Fruit fly (Drosophila melanogaster) whole organism, embryonic: Measurements from ENCODE around the gene RhoGAP18B.

Experiments
- Bdp1 ChIP-seq: fragments of 200-800 bp; sonication (Bioruptor generic); optimal IDR thresholded peaks from 3 replicates; lab custom pipeline; 2016; ENCODE audit warnings: missing biosample characterization, missing genetic modification characterization
- CG10543 ChIP-seq: fragments of 200-800 bp; sonication (Bioruptor generic); optimal IDR thresholded peaks from 3 replicates; lab custom pipeline; 2017; ENCODE audit warnings: missing biosample characterization, mild to moderate bottlenecking, missing genetic modification characterization, moderate library complexity
- CG11504 ChIP-seq: fragments of 200-800 bp; sonication (Bioruptor generic); optimal IDR thresholded peaks from 3 replicates; lab custom pipeline; 2019; ENCODE audit warnings: missing biosample characterization, mild to moderate bottlenecking, missing genetic modification characterization, moderate library complexity
- CG17328 ChIP-seq: fragments of 200-800 bp; sonication (Bioruptor generic); IDR thresholded peaks from 2 replicates; pipeline ENCODE4 v1.3.6; 2022; ENCODE audit warnings: missing biosample characterization, missing genetic modification characterization
- CG17361 ChIP-seq: fragments of 200-800 bp; sonication (Bioruptor generic); IDR thresholded peaks from 3 replicates; pipeline ENCODE4 v1.3.6; 2022; ENCODE audit warnings: missing biosample characterization, missing genetic modification characterization
- CG31441 ChIP-seq: fragments of 200-800 bp; sonication (Bioruptor generic); IDR thresholded peaks from 2 replicates; pipeline ENCODE4 v1.3.6; 2022; ENCODE audit warnings: missing biosample characterization, missing genetic modification characterization
- CG4707 ChIP-seq: fragments of 200-800 bp; sonication (Bioruptor generic); optimal IDR thresholded peaks from 2 replicates; lab custom pipeline; 2018; ENCODE audit warnings: missing biosample characterization, mild to moderate bottlenecking, missing genetic modification characterization, moderate library complexity
- CG7556 ChIP-seq: fragments of 200-800 bp; sonication (Bioruptor generic); optimal IDR thresholded peaks from 2 replicates; lab custom pipeline; 2017; ENCODE audit warnings: missing biosample characterization, mild to moderate bottlenecking, missing genetic modification characterization
- CG7839 ChIP-seq: fragments of 200-800 bp; sonication (Bioruptor generic); optimal IDR thresholded peaks from 3 replicates; lab custom pipeline; 2018; ENCODE audit warnings: missing biosample characterization, mild to moderate bottlenecking, missing genetic modification characterization, moderate library complexity
- CkIIα-i1 ChIP-seq: fragments of 200-800 bp; sonication (Bioruptor generic); IDR thresholded peaks from 2 replicates; pipeline ENCODE4 v1.3.6; 2022; ENCODE audit warnings: missing biosample characterization, missing genetic modification characterization
- CoRest ChIP-seq: fragments of 200-800 bp; sonication (Bioruptor generic); optimal IDR thresholded peaks from 3 replicates; lab custom pipeline; 2018; ENCODE audit warnings: missing biosample characterization, mild to moderate bottlenecking, missing genetic modification characterization, moderate library complexity
- Hr39 ChIP-seq: fragments of >200 bp; optimal IDR thresholded peaks from 2 replicates; lab custom pipeline; 2017
- Hr78 ChIP-seq, 2 experiments: fragments of 200-800 bp in 1 of 2; fragments of >200 bp in 1 of 2; sonication (Bioruptor generic) in 1 of 2; optimal IDR thresholded peaks; 2 replicates each; lab custom pipeline; 2017 to 2019; ENCODE audit warnings: missing biosample characterization in 2 of 2, missing genetic modification characterization in 2 of 2, mild to moderate bottlenecking in 1 of 2, moderate library complexity in 1 of 2
- Med ChIP-seq: fragments of 200-800 bp; sonication (Bioruptor generic); peaks from one replicate; lab custom pipeline; 2016; ENCODE audit warnings: missing biosample characterization, missing genetic modification characterization, mild to moderate bottlenecking, inconsistent platforms, moderate library complexity
- Oli ChIP-seq: fragments of 200-800 bp; sonication (Bioruptor generic); optimal IDR thresholded peaks from 2 replicates; lab custom pipeline; 2018; ENCODE audit warnings: missing biosample characterization, mild to moderate bottlenecking, missing genetic modification characterization, moderate library complexity
- Spps ChIP-seq: fragments of 200-800 bp; sonication (Bioruptor generic); optimal IDR thresholded peaks from 2 replicates; lab custom pipeline; 2018; ENCODE audit warnings: missing biosample characterization, mild to moderate bottlenecking, missing genetic modification characterization
- Sry-δ ChIP-seq: fragments of 200-800 bp; sonication (Bioruptor generic); optimal IDR thresholded peaks from 2 replicates; lab custom pipeline; 2016; ENCODE audit warnings: missing biosample characterization, missing genetic modification characterization
- Xbp1 ChIP-seq: fragments of 200-800 bp; sonication (Bioruptor generic); optimal IDR thresholded peaks from 3 replicates; lab custom pipeline; 2016; ENCODE audit warnings: missing biosample characterization, mild to moderate bottlenecking, missing genetic modification characterization
- YL-1 ChIP-seq: fragments of 200-800 bp; sonication (Bioruptor generic); optimal IDR thresholded peaks from 3 replicates; lab custom pipeline; 2017; ENCODE audit warnings: missing biosample characterization, mild to moderate bottlenecking, missing genetic modification characterization
- ab ChIP-seq: fragments of 200-800 bp; sonication (Bioruptor generic); optimal IDR thresholded peaks from 2 replicates; lab custom pipeline; 2016; ENCODE audit warnings: missing biosample characterization, missing genetic modification characterization
- bbx ChIP-seq: fragments of 200-800 bp; sonication (Bioruptor generic); IDR thresholded peaks from 2 replicates; pipeline ENCODE4 v1.3.6; 2022; ENCODE audit warnings: missing biosample characterization, missing genetic modification characterization; ENCODE audit not compliant: partially characterized antibody
- br ChIP-seq: fragments of >200 bp; optimal IDR thresholded peaks from 2 replicates; lab custom pipeline; 2017
- cg ChIP-seq: fragments of 200-800 bp; sonication (Bioruptor generic); optimal IDR thresholded peaks from 3 replicates; lab custom pipeline; 2019; ENCODE audit warnings: missing biosample characterization, mild to moderate bottlenecking, missing genetic modification characterization, moderate library complexity
- chinmo ChIP-seq: fragments of 200-800 bp; sonication (Bioruptor generic); IDR thresholded peaks from 4 replicates; pipeline ENCODE4 v1.3.6; 2022; ENCODE audit warnings: missing biosample characterization, missing genetic modification characterization; ENCODE audit not compliant: partially characterized antibody
- corto ChIP-seq: fragments of 200-800 bp; sonication (Bioruptor generic); optimal IDR thresholded peaks from 2 replicates; lab custom pipeline; 2016; ENCODE audit warnings: missing biosample characterization, mild to moderate bottlenecking, missing genetic modification characterization, moderate library complexity
- crc ChIP-seq: fragments of 200-800 bp; sonication (Bioruptor generic); optimal IDR thresholded peaks from 2 replicates; lab custom pipeline; 2016; ENCODE audit warnings: missing biosample characterization, missing genetic modification characterization
- cwo ChIP-seq: fragments of 200-800 bp; sonication (Bioruptor generic); optimal IDR thresholded peaks from 3 replicates; lab custom pipeline; 2017; ENCODE audit warnings: missing biosample characterization, missing genetic modification characterization, mild to moderate bottlenecking, moderate library complexity, missing genetic modification reagents
- dmrt99B ChIP-seq: fragments of 200-800 bp; sonication (Bioruptor generic); optimal IDR thresholded peaks from 2 replicates; lab custom pipeline; 2018; ENCODE audit warnings: missing biosample characterization, mild to moderate bottlenecking, missing genetic modification characterization, moderate library complexity
- eve ChIP-seq, 2 experiments: fragments of >200 bp; optimal IDR thresholded peaks; 2 replicates each; lab custom pipeline; 2017; ENCODE audit warnings: missing biosample characterization in 2 of 2, missing genetic modification characterization in 2 of 2
- grau ChIP-seq: fragments of 200-800 bp; optimal IDR thresholded peaks from 3 replicates; lab custom pipeline; 2019; ENCODE audit warnings: missing biosample characterization, mild to moderate bottlenecking, missing genetic modification characterization, moderate library complexity
- lola ChIP-seq, 3 experiments: fragments of >200 bp in 2 of 3; fragments of 200-800 bp in 1 of 3; sonication (Bioruptor generic) in 1 of 3; optimal IDR thresholded peaks; 2 replicates each; lab custom pipeline; 2017 to 2019; ENCODE audit warnings: missing biosample characterization in 3 of 3, missing genetic modification characterization in 3 of 3, mild to moderate bottlenecking in 1 of 3, moderate library complexity in 1 of 3
- phol ChIP-seq: fragments of 200-800 bp; sonication (Bioruptor generic); optimal IDR thresholded peaks from 3 replicates; lab custom pipeline; 2018; ENCODE audit warnings: missing biosample characterization, mild to moderate bottlenecking, missing genetic modification characterization, moderate library complexity
- pros ChIP-seq: fragments of 200-800 bp; sonication (Bioruptor generic); optimal IDR thresholded peaks from 3 replicates; lab custom pipeline; 2019; ENCODE audit warnings: missing biosample characterization, mild to moderate bottlenecking, missing genetic modification characterization, moderate library complexity
- ranshi ChIP-seq: fragments of 200-800 bp; sonication (Bioruptor generic); IDR thresholded peaks from 2 replicates; pipeline ENCODE4 v1.3.6; 2022; ENCODE audit warnings: missing biosample characterization, missing genetic modification characterization
- row ChIP-seq: fragments of 200-800 bp; sonication (Bioruptor generic); IDR thresholded peaks from 3 replicates; pipeline ENCODE4 v1.3.6; 2022; ENCODE audit warnings: missing biosample characterization, missing genetic modification characterization
- tna ChIP-seq: fragments of 200-800 bp; sonication (Bioruptor generic); IDR thresholded peaks from 2 replicates; pipeline ENCODE4 v1.3.6; 2022; ENCODE audit warnings: missing biosample characterization, missing genetic modification characterization; ENCODE audit not compliant: partially characterized antibody
- trem ChIP-seq: fragments of 200-800 bp; optimal IDR thresholded peaks from 3 replicates; lab custom pipeline; 2019; ENCODE audit warnings: missing biosample characterization, mild to moderate bottlenecking, missing genetic modification characterization, moderate library complexity
- ttk ChIP-seq: fragments of 200-800 bp; sonication (Bioruptor generic); IDR thresholded peaks from 2 replicates; pipeline ENCODE4 v2.1.2; 2022; ENCODE audit warnings: missing biosample characterization, missing genetic modification characterization
- twi ChIP-seq: fragments of 200-800 bp; optimal IDR thresholded peaks from 2 replicates; lab custom pipeline; 2019; ENCODE audit warnings: missing biosample characterization, mild to moderate bottlenecking, missing genetic modification characterization, moderate library complexity
- vnd ChIP-seq: fragments of 200-800 bp; sonication (Bioruptor generic); IDR thresholded peaks from 3 replicates; pipeline ENCODE4 v1.3.6; 2022; ENCODE audit warnings: missing biosample characterization, missing genetic modification characterization; ENCODE audit not compliant: partially characterized antibody
- zen ChIP-seq: fragments of 200-800 bp; sonication (Bioruptor generic); optimal IDR thresholded peaks from 3 replicates; lab custom pipeline; 2018; ENCODE audit warnings: missing biosample characterization, mild to moderate bottlenecking, missing genetic modification characterization, moderate library complexity

RhoGAP18B gene

DNA sequence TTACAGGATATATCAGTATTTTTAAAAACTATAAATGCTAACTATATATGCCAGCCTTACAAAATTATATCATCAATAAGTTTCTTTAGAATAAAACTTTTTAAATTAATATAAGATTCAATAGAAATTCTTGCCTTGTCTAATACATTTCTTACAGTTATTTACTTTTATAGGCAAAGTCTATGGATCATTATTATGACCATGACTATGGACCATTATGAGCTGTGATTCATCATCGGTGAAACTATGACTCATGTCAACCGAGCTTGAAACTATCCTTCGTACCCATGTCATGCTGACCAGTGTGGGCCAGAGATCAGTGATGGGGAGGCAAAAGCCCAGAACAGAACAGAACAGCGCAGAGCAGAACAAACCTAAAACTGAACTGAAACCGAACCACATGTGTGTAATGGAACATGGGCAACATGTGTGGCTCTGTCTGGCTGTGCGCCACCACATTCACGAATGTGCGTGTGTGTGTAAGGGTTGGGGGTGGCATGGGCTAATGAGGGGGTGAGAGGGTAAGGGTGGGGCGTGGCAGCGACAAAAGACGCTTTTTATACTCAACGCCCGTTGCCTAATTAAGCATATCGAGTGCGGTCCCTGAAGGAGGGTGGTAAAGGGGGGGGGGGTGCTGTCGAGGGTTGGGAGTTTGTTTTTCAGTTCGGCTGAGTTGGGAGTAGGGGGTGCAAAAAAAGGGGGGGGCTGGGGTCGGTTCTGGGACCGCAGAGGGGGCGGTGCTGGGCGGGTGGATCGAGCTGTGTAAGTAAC, 8.2 kb downstream of the RhoGAP18B start (continued):
- TF ChIP-seq CG11504 (tag; lab: Kevin White, UChicago) (peak; percentile 33), bbx (no peak), ranshi (GFP tag; lab: Robert Waterston, UW) (0 out of 2 replicates have a peak, but pooled peaks have one; percentile 13), CG7839 (tag; lab: Kevin White, UChicago) (peak; percentile 5), CoRest (tag; lab: Kevin White, UChicago) (peak; percentile 11), CG7556 (GFP tag; lab: Kevin White, UChicago) (peak; percentile 54), CG17361 (GFP tag; lab: Robert Waterston, UW) (peak; percentile 56; the same call in 2 of the 3 replicates), Hr39 (lab: Kevin White, UChicago) (no peak), cwo (no peak), eve (GFP tag; optimal IDR thresholded peaks at IDR 0.05; lab: Kevin White, UChicago) (peak in 1 of 2 experiments; percentile 13), Bdp1 (no peak), phol (tag; lab: Kevin White, UChicago) (peak; percentile 19), twi (peak; percentile 96), dmrt99B (peak; percentile 6), ab (GFP tag; lab: Kevin White, UChicago) (no peak), Med (GFP tag; lab: Kevin White, UChicago) (peak; percentile 50), CG17328 (GFP tag; lab: Robert Waterston, UW) (no peak), ttk (GFP tag; lab: Robert Waterston, UW) (0 out of 2 replicates have a peak, but pooled peaks have one; percentile 12), zen (tag; lab: Kevin White, UChicago) (no peak), trem (no peak), Oli (tag; lab: Kevin White, UChicago) (peak; percentile 9), Sry-δ (GFP tag; lab: Kevin White, UChicago) (no peak), CG4707 (no peak), lola (GFP tag; optimal IDR thresholded peaks at IDR 0.05; lab: Kevin White, UChicago) (peak in 1 of 3 experiments; percentile 27), vnd (no peak), corto (no peak), pros (GFP tag; lab: Kevin White, UChicago) (peak; percentile 6), CG10543 (peak; percentile 11), grau (tag; lab: Kevin White, UChicago) (peak; percentile 25), row (GFP tag; lab: Robert Waterston, UW) (peak; percentile 8; the same call in 1 of the 3 replicates), Spps (tag; lab: Kevin White, UChicago) (no peak), CG31441 (0 out of 2 replicates have a peak, but pooled peaks have one; percentile 23), Xbp1 (no peak), YL-1 (GFP tag; lab: Kevin White, UChicago) (no peak), cg (GFP tag; lab: Kevin White, UChicago) (peak; percentile 45)

DNA sequence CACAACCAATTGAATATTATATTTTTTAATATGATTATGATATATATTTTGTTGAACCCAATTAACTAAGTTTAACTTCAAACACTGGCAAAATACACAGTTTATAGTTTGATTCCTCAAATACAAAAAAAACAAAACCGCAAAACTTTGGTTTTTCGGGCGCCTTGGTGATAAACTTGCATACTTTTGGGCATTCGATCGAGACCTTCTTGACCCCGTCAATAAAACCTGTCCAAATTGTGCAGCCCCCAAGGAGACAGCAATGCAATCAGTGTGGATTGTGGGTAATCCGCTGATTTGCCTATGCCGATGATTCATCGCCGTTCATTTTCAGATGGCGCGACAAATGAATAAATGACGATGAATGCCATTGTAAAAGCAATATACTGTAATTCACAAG, 9.4 kb downstream of the RhoGAP18B start:
- TF ChIP-seq br (lab: Kevin White, UChicago) (no peak), Hr78 (GFP tag; optimal IDR thresholded peaks at IDR 0.05; lab: Kevin White, UChicago) (peak in 1 of 2 experiments; percentile 67), CkIIα-i1 (GFP tag; lab: Robert Waterston, UW) (no peak), tna (GFP tag; lab: Robert Waterston, UW) (no peak), chinmo (GFP tag; lab: Robert Waterston, UW) (0 out of 4 replicates have a peak, but pooled peaks have one; percentile 27), crc (GFP tag; lab: Kevin White, UChicago) (no peak)
- TF ChIP-seq, all 482 proteins: peak for 2
